Worm (Caenorhabditis elegans): ENCODE measurements around the gene C08H9.15.

C08H9.15 gene

ce11 chrII:9849497-9849896 is 31.5 kb upstream of the C08H9.15 start, which contains the start of gene old-2:
Gene old-2, minus strand, starts transcription at chrII:9849597.
- TF ChIP-seq ceh-22 (tag; optimal IDR thresholded peaks at IDR 0.05) (no peak), unc-3 (GFP tag; conservative IDR thresholded peaks at IDR 0.05) (no peak), unc-3 (tag; optimal IDR thresholded peaks at IDR 0.05) (no peak), dve-1 (tag; optimal IDR thresholded peaks at IDR 0.05) (no peak), nhr-232 (tag; optimal IDR thresholded peaks at IDR 0.05) (no peak), K02D7.2 (tag; optimal IDR thresholded peaks at IDR 0.05) (no peak), tbx-2 (tag; optimal IDR thresholded peaks at IDR 0.05) (no peak), sox-2 (GFP tag; IDR thresholded peaks at IDR 0.05) (no peak), pqm-1 (tag; optimal IDR thresholded peaks at IDR 0.05) (no peak), nfya-1 (tag; optimal IDR thresholded peaks at IDR 0.05) (no peak), hlh-13 (GFP tag; optimal IDR thresholded peaks at IDR 0.05) (no peak), pha-4 (tag; optimal IDR thresholded peaks at IDR 0.05) (no peak), T23F11.4 (GFP tag; optimal IDR thresholded peaks at IDR 0.05) (no peak), ceh-31 (tag; optimal IDR thresholded peaks at IDR 0.05) (no peak)

- TF ChIP-seq K09A11.1 (tag; optimal IDR thresholded peaks at IDR 0.05; ENCODE audit: insufficient read depth): no peak
- no peak for TF ChIP-seq unc-42 (tag; optimal IDR thresholded peaks at IDR 0.05)
- TF ChIP-seq ama-1 (optimal IDR thresholded peaks at IDR 0.05): no peak
- TF ChIP-seq hlh-15 (tag; optimal IDR thresholded peaks at IDR 0.05): no peak
- no peak for TF ChIP-seq Y22D7AL.16 (tag; optimal IDR thresholded peaks at IDR 0.05)
- no peak for TF ChIP-seq hlh-8 (tag; optimal IDR thresholded peaks at IDR 0.05)
- TF ChIP-seq ahr-1 (tag; optimal IDR thresholded peaks at IDR 0.05): no peak
- no peak for TF ChIP-seq tbx-2 (tag; optimal IDR thresholded peaks at IDR 0.05)
- no peak for TF ChIP-seq ceh-30 (tag; optimal IDR thresholded peaks at IDR 0.05)
- no peak for TF ChIP-seq dmd-4 (tag; optimal IDR thresholded peaks at IDR 0.05; ENCODE audit: borderline replicate concordance)
- TF ChIP-seq hlh-6 (tag; optimal IDR thresholded peaks at IDR 0.05): no peak
- no peak for TF ChIP-seq ceh-14 (tag; optimal IDR thresholded peaks at IDR 0.05)
- TF ChIP-seq elt-2 (tag; optimal IDR thresholded peaks at IDR 0.05): no peak
- no peak for TF ChIP-seq unc-3 (GFP tag; conservative IDR thresholded peaks at IDR 0.05)
- TF ChIP-seq unc-3 (tag; optimal IDR thresholded peaks at IDR 0.05): no peak
- no peak for TF ChIP-seq sdc-2 (tag; optimal IDR thresholded peaks at IDR 0.05)
- TF ChIP-seq ceh-31 (tag; optimal IDR thresholded peaks at IDR 0.05): no peak
- TF ChIP-seq tbx-7 (tag; optimal IDR thresholded peaks at IDR 0.05): no peak
- TF ChIP-seq ets-4 (tag; optimal IDR thresholded peaks at IDR 0.05): no peak
- TF ChIP-seq C08G9.2 (tag; optimal IDR thresholded peaks at IDR 0.05): no peak
Measured at ce11 chrII:9850945-9851344, 30.0 kb upstream of the C08H9.15 start, which contains the start of gene ZK938.10. Gene ZK938.10, minus strand, starts transcription at chrII:9851045.

- TF ChIP-seq pag-3 (tag; optimal IDR thresholded peaks at IDR 0.05; ENCODE audit: borderline replicate concordance) (no peak), elt-4 (tag; optimal IDR thresholded peaks at IDR 0.05) (no peak), ahr-1 (tag; optimal IDR thresholded peaks at IDR 0.05) (no peak), ceh-19 (GFP tag; optimal IDR thresholded peaks at IDR 0.05) (no peak), syd-9 (tag; optimal IDR thresholded peaks at IDR 0.05) (no peak), nhr-232 (tag; optimal IDR thresholded peaks at IDR 0.05) (no peak)
Measured at ce11 chrII:9855620-9856019, 25.4 kb upstream of the C08H9.15 start, which contains the start of gene chil-4. Gene chil-4, minus strand, starts transcription at chrII:9855720.

ce11 chrII:9857791-9858190 is 23.2 kb upstream of the C08H9.15 start, which contains the start of gene chil-6:
Gene chil-6, minus strand, starts transcription at chrII:9857891.
- TF ChIP-seq hlh-30 (tag; optimal IDR thresholded peaks at IDR 0.05; ENCODE audit: insufficient read depth) (no peak), fkh-6 (tag; optimal IDR thresholded peaks at IDR 0.05) (no peak), unc-42 (tag; optimal IDR thresholded peaks at IDR 0.05) (no peak), ceh-2 (tag; optimal IDR thresholded peaks at IDR 0.05) (no peak), ceh-30 (tag; optimal IDR thresholded peaks at IDR 0.05) (no peak), fkh-10 (GFP tag; optimal IDR thresholded peaks at IDR 0.05) (no peak), ceh-9 (tag; optimal IDR thresholded peaks at IDR 0.05) (no peak), C38D4.7 (GFP tag; optimal IDR thresholded peaks at IDR 0.05) (no peak), sdc-2 (tag; optimal IDR thresholded peaks at IDR 0.05) (no peak)
